Worm (Caenorhabditis elegans) whole organism, L4 larva: ENCODE results near the gene str-175.

Experiments used
- F26F4.8 ChIP-seq: fragments of 200-800 bp; sonication (Bioruptor generic); conservative IDR thresholded peaks from 2 replicates; pipeline ENCODE4 v1.3.6; 2022; ENCODE audit warnings: missing genetic modification characterization, missing compliant biosample characterization
- lin-39 ChIP-seq: fragments of 150-350 bp; optimal IDR thresholded peaks from 2 replicates; lab custom pipeline; 2014; ENCODE audit warnings: missing biosample characterization, missing genetic modification reagents, missing genetic modification characterization
- nhr-41 ChIP-seq: fragments of 200-800 bp; sonication (Bioruptor generic); IDR thresholded peaks from 2 replicates; pipeline ENCODE4 v1.3.6; 2022; ENCODE audit warnings: missing genetic modification reagents, missing genetic modification characterization, missing compliant biosample characterization
- zag-1 ChIP-seq: fragments of 150-350 bp; optimal IDR thresholded peaks from 2 replicates; lab custom pipeline; 2014; ENCODE audit warnings: missing biosample characterization, missing genetic modification characterization
- zip-2 ChIP-seq: fragments of 150-350 bp; optimal IDR thresholded peaks from 2 replicates; lab custom pipeline; 2014; ENCODE audit warnings: missing biosample characterization, missing genetic modification characterization

DNA sequence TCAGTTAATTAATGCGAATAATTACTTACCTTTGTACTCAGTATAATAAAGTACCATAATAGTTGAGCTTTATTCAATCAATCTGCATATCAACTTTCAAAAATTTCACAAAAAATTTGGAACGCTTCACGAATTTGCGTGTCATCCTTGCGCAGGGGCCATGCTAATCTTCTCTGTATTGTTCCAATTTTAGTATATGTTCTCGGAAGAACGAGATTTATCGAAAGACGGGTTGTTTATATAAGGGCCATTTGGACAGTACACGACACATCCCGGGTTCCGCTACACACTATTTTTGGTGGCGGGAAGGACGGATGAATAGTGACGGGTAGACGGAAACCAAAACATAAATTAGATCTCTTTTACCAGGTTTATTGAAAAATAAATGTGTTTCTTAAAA lies 5.9 kb downstream of the str-175 start:
- TF ChIP-seq nhr-41 (GFP tag; lab: Robert Waterston, UW), result no peak
- TF ChIP-seq lin-39 (tag; lab: Kevin White, UChicago), result no peak
- TF ChIP-seq F26F4.8 (GFP tag; lab: Robert Waterston, UW), result no peak
- TF ChIP-seq zag-1 (tag; lab: Kevin White, UChicago), result no peak
- TF ChIP-seq zip-2 (tag; lab: Kevin White, UChicago), result no peak
